Worm (Caenorhabditis elegans): Measurements from ENCODE around the gene sucg-1.

ce11 chrIV:7723555-7723954 is 5.2 kb upstream of the sucg-1 start:
- TF ChIP-seq lin-39 (tag; optimal IDR thresholded peaks at IDR 0.05) (no peak), fos-1 (tag; optimal IDR thresholded peaks at IDR 0.05) (no peak), mdl-1 (tag; optimal IDR thresholded peaks at IDR 0.05) (no peak), snpc-4 (tag; optimal IDR thresholded peaks at IDR 0.05) (no peak), nhr-76 (tag; optimal IDR thresholded peaks at IDR 0.05) (no peak), ceh-9 (tag; optimal IDR thresholded peaks at IDR 0.05) (no peak), unc-62 (GFP tag; optimal IDR thresholded peaks at IDR 0.05) (no peak), zag-1 (tag; optimal IDR thresholded peaks at IDR 0.05) (no peak), unc-39 (tag; optimal IDR thresholded peaks at IDR 0.05) (no peak), ceh-28 (tag; optimal IDR thresholded peaks at IDR 0.05) (no peak), ceh-82 (tag; optimal IDR thresholded peaks at IDR 0.05) (no peak), nhr-237 (tag; optimal IDR thresholded peaks at IDR 0.05) (no peak)

Measured in whole organism, L3 larva.